Worm (Caenorhabditis elegans): ENCODE data around the gene ech-8.

DNA sequence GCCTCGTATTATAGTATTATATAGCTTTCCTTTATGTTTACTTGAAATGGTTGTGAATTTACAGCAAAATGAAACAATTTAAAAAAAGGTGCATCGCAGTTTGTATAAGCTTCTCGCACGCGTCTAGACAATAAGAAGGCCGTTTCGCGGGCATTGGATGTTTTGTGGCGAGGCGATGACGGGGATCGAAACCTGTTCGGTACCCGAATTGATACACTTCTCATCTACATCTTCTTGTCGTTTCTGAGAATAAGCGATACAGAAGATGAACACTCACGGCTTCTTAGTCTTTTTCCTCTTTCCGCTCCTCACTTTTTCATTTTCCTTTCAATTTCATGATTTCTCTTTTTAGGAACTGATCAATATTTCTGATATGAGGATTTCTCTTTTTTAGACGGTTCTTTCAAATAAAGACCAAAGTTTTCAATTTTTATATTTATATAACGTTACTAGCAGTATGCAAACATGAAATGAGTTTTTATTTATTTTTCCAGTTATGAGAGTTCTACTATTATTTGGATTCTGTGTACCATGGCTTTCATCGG, 6.8 kb upstream of the ech-8 start, which contains the start of gene F01G10.10:
- TF ChIP-seq ces-1 (GFP tag; optimal IDR thresholded peaks at IDR 0.05) (no peak), fos-1 (tag; optimal IDR thresholded peaks at IDR 0.05) (no peak), nhr-11 (tag; optimal IDR thresholded peaks at IDR 0.05) (no peak), nhr-76 (tag; optimal IDR thresholded peaks at IDR 0.05) (no peak), lin-13 (GFP tag; optimal IDR thresholded peaks at IDR 0.05) (no peak), ZK546.5 (tag; optimal IDR thresholded peaks at IDR 0.05) (no peak)
